Fruit fly (Drosophila melanogaster): ENCODE measurements around the gene Trf4-2.

Gene Trf4-2

dm6 chr3R:24965403-24965802 lies 40.4 kb downstream of the Trf4-2 start:
- no peak for TF ChIP-seq CG17801 (GFP tag; optimal IDR thresholded peaks at IDR 0.05; ENCODE audit: partially characterized antibody)

- no peak for TF ChIP-seq CG17801 (GFP tag; optimal IDR thresholded peaks at IDR 0.05; ENCODE audit: partially characterized antibody)
Observed at dm6 chr3R:24966578-24966977, 41.6 kb downstream of the Trf4-2 start.

- TF ChIP-seq CG17801 (GFP tag; optimal IDR thresholded peaks at IDR 0.05; ENCODE audit: partially characterized antibody): no peak
Observed at dm6 chr3R:24968015-24968414, 43.0 kb downstream of the Trf4-2 start.

dm6 chr3R:24968888-24969287 lies 43.9 kb downstream of the Trf4-2 start:
- TF ChIP-seq CG17801 (GFP tag; optimal IDR thresholded peaks at IDR 0.05; ENCODE audit: partially characterized antibody): no peak

- TF ChIP-seq CG17801 (GFP tag; optimal IDR thresholded peaks at IDR 0.05; ENCODE audit: partially characterized antibody): no peak
Observed at dm6 chr3R:24970323-24971067, 45.5 kb downstream of the Trf4-2 start.

dm6 chr3R:24974762-24975432 lies 49.9 kb downstream of the Trf4-2 start:
- no peak for TF ChIP-seq CG17801 (GFP tag; optimal IDR thresholded peaks at IDR 0.05; ENCODE audit: partially characterized antibody)

- TF ChIP-seq CG17801 (GFP tag; optimal IDR thresholded peaks at IDR 0.05; ENCODE audit: partially characterized antibody): no peak
Observed at dm6 chr3R:24976144-24976543, 51.1 kb downstream of the Trf4-2 start.

Measured in ovary, adult (tissue).